2 fruit fly cellular contexts compared by ENCODE assay signal in genomic region chr2L:14422029-14422831, dm6.
TF ChIP-seq lines count a peak whose summit lies in the region.

No protein-coding gene starts in this region.

- no peak for TF ChIP-seq CTCF in whole organism, embryonic (GFP tag; optimal IDR thresholded peaks at IDR 0.05; lab: Kevin White, UChicago)

TF ChIP-seq in whole organism, embryonic, 481 proteins besides CTCF, POLR2A, EP300 and RAD21:
- TF ChIP-seq onecut (GFP tag; IDR thresholded peaks at IDR 0.05; lab: Robert Waterston, UW) = no peak
- TF ChIP-seq gro (GFP tag; optimal IDR thresholded peaks at IDR 0.05; lab: Kevin White, UChicago) = peak; percentile 61
- peak; percentile 88 for TF ChIP-seq vvl (GFP tag; IDR thresholded peaks at IDR 0.05; lab: Robert Waterston, UW)
- peak; percentile 92 for TF ChIP-seq CG12769 (tag; optimal IDR thresholded peaks at IDR 0.05; lab: Kevin White, UChicago)
- TF ChIP-seq Pdp1 (GFP tag; optimal IDR thresholded peaks at IDR 0.05; lab: Kevin White, UChicago) = peak in 1 of 2 experiments; percentile 16
- TF ChIP-seq CG10543 (GFP tag; optimal IDR thresholded peaks at IDR 0.05; lab: Kevin White, UChicago) = peak; percentile 67
- no peak for TF ChIP-seq CG14014 (GFP tag; IDR thresholded peaks at IDR 0.05; lab: Robert Waterston, UW)
- no peak for TF ChIP-seq CG9215 (GFP tag; IDR thresholded peaks at IDR 0.05; lab: Robert Waterston, UW)
- peak; percentile 100 for TF ChIP-seq abd-A (tag; optimal IDR thresholded peaks at IDR 0.05; lab: Kevin White, UChicago)
- TF ChIP-seq crp (GFP tag; optimal IDR thresholded peaks at IDR 0.05; lab: Kevin White, UChicago) = no peak
- peak; percentile 8 for TF ChIP-seq Abd-B (GFP tag; optimal IDR thresholded peaks at IDR 0.05; lab: Kevin White, UChicago)
- TF ChIP-seq CG15269 (tag; optimal IDR thresholded peaks at IDR 0.05; lab: Kevin White, UChicago) = peak; percentile 52
- TF ChIP-seq Mes4 (GFP tag; optimal IDR thresholded peaks at IDR 0.05; lab: Kevin White, UChicago) = no peak
- no peak for TF ChIP-seq luna (GFP tag; optimal IDR thresholded peaks at IDR 0.05; lab: Kevin White, UChicago)
- peak; percentile 79; the same call in 2 of the 4 replicates for TF ChIP-seq chinmo (GFP tag; IDR thresholded peaks at IDR 0.05; lab: Robert Waterston, UW; ENCODE audit: partially characterized antibody)
- TF ChIP-seq ATbp (GFP tag; optimal IDR thresholded peaks at IDR 0.05; lab: Kevin White, UChicago) = peak; percentile 6
- no peak for TF ChIP-seq Dll (GFP tag; IDR thresholded peaks at IDR 0.05; lab: Robert Waterston, UW; ENCODE audit: partially characterized antibody)
- peak; percentile 80 for TF ChIP-seq kni (GFP tag; optimal IDR thresholded peaks at IDR 0.05; lab: Kevin White, UChicago)
- no peak for TF ChIP-seq CG7928 (GFP tag; optimal IDR thresholded peaks at IDR 0.05; lab: Kevin White, UChicago)
- peak; percentile 37 for TF ChIP-seq CG8281 (tag; optimal IDR thresholded peaks at IDR 0.05; lab: Kevin White, UChicago)
- no peak for TF ChIP-seq wor (GFP tag; IDR thresholded peaks at IDR 0.05; lab: Robert Waterston, UW)
- TF ChIP-seq sug (tag; optimal IDR thresholded peaks at IDR 0.05; lab: Kevin White, UChicago) = peak; percentile 5
- no peak for TF ChIP-seq CG8290 (GFP tag; optimal IDR thresholded peaks at IDR 0.05; lab: Kevin White, UChicago)
- peak in 1 of 2 experiments; percentile 24 for TF ChIP-seq CG8290 (tag; optimal IDR thresholded peaks at IDR 0.05; lab: Kevin White, UChicago)
- TF ChIP-seq gce (GFP tag; IDR thresholded peaks at IDR 0.05; lab: Robert Waterston, UW) = no peak
- TF ChIP-seq Nf-YB (GFP tag; optimal IDR thresholded peaks at IDR 0.05; lab: Kevin White, UChicago) = peak; percentile 62
- TF ChIP-seq mam (GFP tag; optimal IDR thresholded peaks at IDR 0.05; lab: Kevin White, UChicago) = no peak
- peak; percentile 77 for TF ChIP-seq Awh (GFP tag; IDR thresholded peaks at IDR 0.05; lab: Robert Waterston, UW)
- TF ChIP-seq run (tag; optimal IDR thresholded peaks at IDR 0.05; lab: Kevin White, UChicago) = peak; percentile 60
- peak; percentile 78 for TF ChIP-seq CG13894 (tag; optimal IDR thresholded peaks at IDR 0.05; lab: Kevin White, UChicago)
- TF ChIP-seq klu (GFP tag; IDR thresholded peaks at IDR 0.05; lab: Robert Waterston, UW) = no peak
- TF ChIP-seq sd (tag; optimal IDR thresholded peaks at IDR 0.05; lab: Kevin White, UChicago) = peak; percentile 63
- peak; percentile 65 for TF ChIP-seq oc (tag; optimal IDR thresholded peaks at IDR 0.05; lab: Kevin White, UChicago)
- TF ChIP-seq sens (GFP tag; lab: Kevin White, UChicago) = peak; percentile 38
- TF ChIP-seq sqz (GFP tag; optimal IDR thresholded peaks at IDR 0.05; lab: Kevin White, UChicago) = peak; percentile 76
- TF ChIP-seq Nf-YC (tag; optimal IDR thresholded peaks at IDR 0.05; lab: Kevin White, UChicago) = peak; percentile 12
- peak; percentile 17; the same call in 1 of the 2 replicates for TF ChIP-seq chm (GFP tag; IDR thresholded peaks at IDR 0.05; lab: Robert Waterston, UW)
- peak; percentile 58; the same call in 1 of the 3 replicates for TF ChIP-seq ci (GFP tag; IDR thresholded peaks at IDR 0.05; lab: Robert Waterston, UW)
TF ChIP-seq in whole organism, embryonic: peak in this region for 25.

TF ChIP-seq in whole organism, prepupa, 60 proteins besides CTCF, POLR2A, EP300 and RAD21:
- peak; percentile 56 for TF ChIP-seq Eip78C (GFP tag; lab: Kevin White, UChicago)
- TF ChIP-seq fd59A (GFP tag; optimal IDR thresholded peaks at IDR 0.05; lab: Kevin White, UChicago) = no peak
- no peak for TF ChIP-seq Gug (GFP tag; IDR thresholded peaks at IDR 0.05; lab: Robert Waterston, UW)
- peak; percentile 22 for TF ChIP-seq svp (GFP tag; lab: Kevin White, UChicago)
